Fruit fly (Drosophila melanogaster): ENCODE data around the gene mnb.

mnb gene

dm6 chrX:17865103-17865502 lies 21.9 kb downstream of the mnb start (continued):
- TF ChIP-seq Ets97D (GFP tag; optimal IDR thresholded peaks at IDR 0.05) (peak; percentile 62), phol (tag; optimal IDR thresholded peaks at IDR 0.05) (peak; percentile 53), CG1024 (GFP tag; IDR thresholded peaks at IDR 0.05) (no peak), CG4707 (GFP tag; optimal IDR thresholded peaks at IDR 0.05) (peak; percentile 23), CG1603 (tag; optimal IDR thresholded peaks at IDR 0.05) (peak; percentile 33), sqz (GFP tag; optimal IDR thresholded peaks at IDR 0.05) (no peak), CG1233 (GFP tag; optimal IDR thresholded peaks at IDR 0.05) (peak; percentile 36)

- TF ChIP-seq hbn (GFP tag; IDR thresholded peaks at IDR 0.05; ENCODE audit: partially characterized antibody) (no peak), pfk (GFP tag; optimal IDR thresholded peaks at IDR 0.05) (no peak), kay (GFP tag; optimal IDR thresholded peaks at IDR 0.05) (no peak), Sry-β (GFP tag; optimal IDR thresholded peaks at IDR 0.05) (no peak), Dfd (GFP tag; optimal IDR thresholded peaks at IDR 0.05) (no peak), amos (GFP tag; IDR thresholded peaks at IDR 0.05; ENCODE audit: partially characterized antibody) (no peak), CG11085 (GFP tag; IDR thresholded peaks at IDR 0.05) (no peak), twi (tag; optimal IDR thresholded peaks at IDR 0.05) (no peak), CG31441 (GFP tag; IDR thresholded peaks at IDR 0.05) (no peak), CG3281 (GFP tag; optimal IDR thresholded peaks at IDR 0.05) (no peak), Dek (tag; optimal IDR thresholded peaks at IDR 0.05) (no peak), HHEX (GFP tag; optimal IDR thresholded peaks at IDR 0.05) (no peak), CG15696 (tag; optimal IDR thresholded peaks at IDR 0.05) (no peak), H2.0 (GFP tag; IDR thresholded peaks at IDR 0.05) (no peak), so (GFP tag; IDR thresholded peaks at IDR 0.05) (no peak), NK7.1 (GFP tag; optimal IDR thresholded peaks at IDR 0.05) (no peak), z (GFP tag; IDR thresholded peaks at IDR 0.05) (no peak), Poxn (GFP tag; IDR thresholded peaks at IDR 0.05) (no peak), pros (GFP tag; optimal IDR thresholded peaks at IDR 0.05) (no peak), Bteb2 (GFP tag; optimal IDR thresholded peaks at IDR 0.05) (no peak), ERR (GFP tag; optimal IDR thresholded peaks at IDR 0.05) (no peak), Kr (GFP tag; optimal IDR thresholded peaks at IDR 0.05) (no peak), sima (GFP tag; optimal IDR thresholded peaks at IDR 0.05) (no peak), p53 (GFP tag; optimal IDR thresholded peaks at IDR 0.05) (no peak), Six4 (GFP tag; optimal IDR thresholded peaks at IDR 0.05) (no peak), CG11093 (GFP tag; IDR thresholded peaks at IDR 0.05) (no peak), ac (GFP tag; optimal IDR thresholded peaks at IDR 0.05) (no peak), tll (GFP tag; optimal IDR thresholded peaks at IDR 0.05) (no peak), row (GFP tag; IDR thresholded peaks at IDR 0.05) (peak; percentile 64), CG12104 (GFP tag; optimal IDR thresholded peaks at IDR 0.05) (no peak), corto (GFP tag; optimal IDR thresholded peaks at IDR 0.05) (no peak), dysf (GFP tag; IDR thresholded peaks at IDR 0.05) (no peak), Mes4 (GFP tag; optimal IDR thresholded peaks at IDR 0.05) (no peak), ci (GFP tag; IDR thresholded peaks at IDR 0.05) (no peak), CG1024 (GFP tag; IDR thresholded peaks at IDR 0.05) (no peak), nom (GFP tag; optimal IDR thresholded peaks at IDR 0.05) (peak; percentile 2), zf30C (GFP tag; optimal IDR thresholded peaks at IDR 0.05) (no peak), ems (GFP tag; optimal IDR thresholded peaks at IDR 0.05) (no peak), CG34224 (GFP tag; IDR thresholded peaks at IDR 0.05; ENCODE audit: partially characterized antibody) (no peak), CG3407 (GFP tag; optimal IDR thresholded peaks at IDR 0.05) (no peak), CG9609 (GFP tag; optimal IDR thresholded peaks at IDR 0.05) (no peak), CG11695 (GFP tag; IDR thresholded peaks at IDR 0.05) (no peak), dan (GFP tag; IDR thresholded peaks at IDR 0.05) (no peak), CG1832 (GFP tag; optimal IDR thresholded peaks at IDR 0.05) (no peak)
These were observed 26.3 kb downstream of the mnb start, which contains the start of the genes Arp8 and CG6769 for dm6 chrX:17860711-17861110. Gene Arp8 (minus strand): TSS chrX:17860800. Gene CG6769 (plus strand): TSS chrX:17861002.

All from whole organism, embryonic.